Worm (Caenorhabditis elegans) whole organism, L4/young adult: ENCODE data around the gene fkh-7.

ENCODE experiments used
- W03F9.2 ChIP-seq: fragments of 150-350 bp; optimal IDR thresholded peaks from 2 replicates; lab custom pipeline; 2014; ENCODE audit warnings: missing biosample characterization, missing genetic modification characterization
- dao-5 ChIP-seq: sonication (generic microtip); optimal IDR thresholded peaks from 2 replicates; lab custom pipeline; 2016; ENCODE audit warnings: missing genotype, missing genetic modification characterization, moderate library complexity, missing compliant biosample characterization
- him-1 ChIP-seq: sonication (generic microtip); optimal IDR thresholded peaks from 2 replicates; lab custom pipeline; 2016; ENCODE audit warnings: missing genotype, missing genetic modification reagents, missing genetic modification characterization, missing compliant biosample characterization

The fkh-7 gene

ce11 chrIV:5649073-5649583 lies 64.6 kb downstream of the fkh-7 start, which contains the start of gene csn-5:
Gene csn-5 (plus strand): TSS chrIV:5649533.
- TF ChIP-seq dao-5 (tag; lab: Kevin White, UChicago) (no peak), him-1 (tag; lab: Kevin White, UChicago) (no peak), W03F9.2 (no peak)

- no peak for TF ChIP-seq him-1 (tag; lab: Kevin White, UChicago)
- TF ChIP-seq dao-5 (tag; lab: Kevin White, UChicago): no peak
- no peak for TF ChIP-seq W03F9.2
Observed at ce11 chrIV:5650761-5651332, 66.4 kb downstream of the fkh-7 start.

ce11 chrIV:5652811-5653483 lies 68.5 kb downstream of the fkh-7 start:
- no peak for TF ChIP-seq W03F9.2
- TF ChIP-seq dao-5 (tag; lab: Kevin White, UChicago): no peak
- no peak for TF ChIP-seq him-1 (tag; lab: Kevin White, UChicago)

ce11 chrIV:5653649-5654048 lies 69.2 kb downstream of the fkh-7 start, which contains the start of gene clec-178:
Gene clec-178 (plus strand): TSS chrIV:5653949.
- TF ChIP-seq him-1 (tag; lab: Kevin White, UChicago): no peak
- TF ChIP-seq dao-5 (tag; lab: Kevin White, UChicago): no peak
- no peak for TF ChIP-seq W03F9.2

- TF ChIP-seq W03F9.2 (no peak), dao-5 (tag; lab: Kevin White, UChicago) (no peak), him-1 (tag; lab: Kevin White, UChicago) (no peak)
Observed at ce11 chrIV:5654203-5654602, 69.7 kb downstream of the fkh-7 start.

- TF ChIP-seq dao-5 (tag; lab: Kevin White, UChicago) (no peak), W03F9.2 (no peak), him-1 (tag; lab: Kevin White, UChicago) (no peak)
Observed at ce11 chrIV:5654693-5655092, 70.2 kb downstream of the fkh-7 start.

- TF ChIP-seq him-1 (tag; lab: Kevin White, UChicago): no peak
- TF ChIP-seq W03F9.2: no peak
- no peak for TF ChIP-seq dao-5 (tag; lab: Kevin White, UChicago)
Observed at ce11 chrIV:5655966-5656389, 71.5 kb downstream of the fkh-7 start.

- no peak for TF ChIP-seq W03F9.2
- TF ChIP-seq dao-5 (tag; lab: Kevin White, UChicago): no peak
Observed at ce11 chrIV:5657126-5657666, 72.7 kb downstream of the fkh-7 start.

ce11 chrIV:5658225-5658624 lies 73.7 kb downstream of the fkh-7 start:
- TF ChIP-seq dao-5 (tag; lab: Kevin White, UChicago): no peak
- TF ChIP-seq W03F9.2: no peak
- TF ChIP-seq him-1 (tag; lab: Kevin White, UChicago): no peak

ce11 chrIV:5658897-5659296 lies 74.4 kb downstream of the fkh-7 start:
- TF ChIP-seq W03F9.2 (no peak), him-1 (tag; lab: Kevin White, UChicago) (no peak), dao-5 (tag; lab: Kevin White, UChicago) (no peak)

ce11 chrIV:5659461-5659860 lies 75.0 kb downstream of the fkh-7 start:
- TF ChIP-seq dao-5 (tag; lab: Kevin White, UChicago) (no peak), W03F9.2 (no peak)
